Fruit fly (Drosophila melanogaster) whole organism, embryonic: Measurements from ENCODE around the gene CG31176.

Experiments
- Bgb ChIP-seq: fragments of 200-800 bp; sonication (Bioruptor generic); IDR thresholded peaks from 2 replicates; pipeline ENCODE4 v1.3.6; 2022; ENCODE audit warnings: missing biosample characterization, missing genetic modification characterization; ENCODE audit not compliant: partially characterized antibody
- CG10543 ChIP-seq: fragments of 200-800 bp; sonication (Bioruptor generic); optimal IDR thresholded peaks from 3 replicates; lab custom pipeline; 2017; ENCODE audit warnings: missing biosample characterization, mild to moderate bottlenecking, missing genetic modification characterization, moderate library complexity
- CG10654 ChIP-seq: fragments of 200-800 bp; sonication (Bioruptor generic); optimal IDR thresholded peaks from 2 replicates; lab custom pipeline; 2016; ENCODE audit warnings: missing biosample characterization, missing genetic modification characterization
- CG11085 ChIP-seq: fragments of 200-800 bp; sonication (Bioruptor generic); IDR thresholded peaks from 2 replicates; pipeline ENCODE4 v1.3.6; 2022; ENCODE audit warnings: missing biosample characterization, missing genetic modification characterization
- CG11456 ChIP-seq: fragments of 200-800 bp; sonication (Bioruptor generic); IDR thresholded peaks from 3 replicates; pipeline ENCODE4 v1.3.6; 2022; ENCODE audit warnings: missing biosample characterization, missing genetic modification characterization
- CG13287 ChIP-seq: fragments of 200-800 bp; sonication (Bioruptor generic); IDR thresholded peaks from 2 replicates; pipeline ENCODE4 v1.3.6; 2022; ENCODE audit warnings: missing biosample characterization, missing genetic modification characterization; ENCODE audit not compliant: partially characterized antibody
- CG15479 ChIP-seq: fragments of 200-800 bp; sonication (Bioruptor generic); optimal IDR thresholded peaks from 3 replicates; lab custom pipeline; 2019; ENCODE audit warnings: missing biosample characterization, mild to moderate bottlenecking, missing genetic modification characterization, moderate library complexity
- CG15514 ChIP-seq: fragments of 200-800 bp; sonication (Bioruptor generic); optimal IDR thresholded peaks from 3 replicates; lab custom pipeline; 2017; ENCODE audit warnings: missing biosample characterization, missing genetic modification characterization, mild to moderate bottlenecking, moderate library complexity, missing genetic modification reagents
- CG16813 ChIP-seq: fragments of 200-800 bp; sonication (Bioruptor generic); IDR thresholded peaks from 3 replicates; pipeline ENCODE4 v1.3.6; 2022; ENCODE audit warnings: missing biosample characterization, missing genetic modification characterization; ENCODE audit not compliant: partially characterized antibody
- CG17385 ChIP-seq: fragments of 200-800 bp; sonication (Bioruptor generic); optimal IDR thresholded peaks from 3 replicates; lab custom pipeline; 2018; ENCODE audit warnings: missing biosample characterization, mild to moderate bottlenecking, missing genetic modification characterization
- CG2120 ChIP-seq: fragments of 200-800 bp; sonication (Bioruptor generic); optimal IDR thresholded peaks from 3 replicates; lab custom pipeline; 2016; ENCODE audit warnings: missing biosample characterization, missing genetic modification characterization
- CG32767 ChIP-seq: fragments of 200-800 bp; sonication (Bioruptor generic); IDR thresholded peaks from 2 replicates; pipeline ENCODE4 v1.3.6; 2022; ENCODE audit warnings: missing biosample characterization, missing genetic modification characterization
- CG33557 ChIP-seq: fragments of 200-800 bp; sonication (Bioruptor generic); optimal IDR thresholded peaks from 2 replicates; lab custom pipeline; 2019; ENCODE audit warnings: missing biosample characterization, mild to moderate bottlenecking, missing genetic modification characterization, moderate library complexity
- CG4360 ChIP-seq: fragments of 200-800 bp; sonication (Bioruptor generic); IDR thresholded peaks from 2 replicates; pipeline ENCODE4 v1.3.6; 2022; ENCODE audit warnings: missing biosample characterization, missing genetic modification characterization
- CG6791 ChIP-seq: fragments of 200-800 bp; sonication (Bioruptor generic); IDR thresholded peaks from 3 replicates; pipeline ENCODE4 v1.3.6; 2022; ENCODE audit warnings: missing biosample characterization, missing genetic modification characterization; ENCODE audit not compliant: partially characterized antibody
- CG8924 ChIP-seq: fragments of 200-800 bp; optimal IDR thresholded peaks from 3 replicates; lab custom pipeline; 2019; ENCODE audit warnings: missing biosample characterization, mild to moderate bottlenecking, missing genetic modification characterization, moderate library complexity
- CG9932 ChIP-seq: fragments of 200-800 bp; sonication (Bioruptor generic); IDR thresholded peaks from 2 replicates; pipeline ENCODE4 v1.3.6; 2022; ENCODE audit warnings: missing biosample characterization, missing genetic modification characterization
- CTCF ChIP-seq: fragments of 200-800 bp; sonication (Bioruptor generic); optimal IDR thresholded peaks from 2 replicates; lab custom pipeline; 2017; ENCODE audit warnings: missing biosample characterization, mild to moderate bottlenecking, missing genetic modification characterization, moderate library complexity
- CrebB ChIP-seq: fragments of 200-800 bp; sonication (Bioruptor generic); optimal IDR thresholded peaks from 3 replicates; lab custom pipeline; 2018; ENCODE audit warnings: missing biosample characterization, mild to moderate bottlenecking, missing genetic modification characterization
- D19A ChIP-seq: fragments of 200-800 bp; optimal IDR thresholded peaks from 3 replicates; lab custom pipeline; 2019; ENCODE audit warnings: missing biosample characterization, mild to moderate bottlenecking, missing genetic modification characterization, moderate library complexity
- Dll ChIP-seq: fragments of 200-800 bp; sonication (Bioruptor generic); IDR thresholded peaks from 4 replicates; pipeline ENCODE4 v1.3.6; 2022; ENCODE audit warnings: missing biosample characterization, missing genetic modification characterization; ENCODE audit not compliant: partially characterized antibody
- Ets65A ChIP-seq: fragments of 200-800 bp; sonication (Bioruptor generic); peaks from one replicate; lab custom pipeline; 2016; ENCODE audit warnings: missing biosample characterization, missing genetic modification characterization
- Ets97D ChIP-seq: fragments of 200-800 bp; sonication (Bioruptor generic); optimal IDR thresholded peaks from 3 replicates; lab custom pipeline; 2016; ENCODE audit warnings: missing biosample characterization, missing genetic modification characterization
- Hmx ChIP-seq: fragments of 200-800 bp; sonication (Bioruptor generic); optimal IDR thresholded peaks from 2 replicates; lab custom pipeline; 2016; ENCODE audit warnings: missing biosample characterization, missing genetic modification characterization
- Lhr ChIP-seq: fragments of 200-800 bp; sonication (Bioruptor generic); optimal IDR thresholded peaks from 3 replicates; lab custom pipeline; 2017; ENCODE audit warnings: mild to moderate bottlenecking, missing biosample characterization, missing genetic modification reagents, missing genetic modification characterization
- MESR4 ChIP-seq: fragments of 200-800 bp; sonication (Bioruptor generic); optimal IDR thresholded peaks from 2 replicates; lab custom pipeline; 2018; ENCODE audit warnings: missing biosample characterization, mild to moderate bottlenecking, missing genetic modification characterization, moderate library complexity
- MTF-1 ChIP-seq: fragments of 200-800 bp; sonication (Bioruptor generic); optimal IDR thresholded peaks from 2 replicates; lab custom pipeline; 2018; ENCODE audit warnings: missing biosample characterization, mild to moderate bottlenecking, missing genetic modification characterization, borderline replicate concordance
- Nf-YB ChIP-seq: fragments of 200-800 bp; sonication (Bioruptor generic); optimal IDR thresholded peaks from 3 replicates; lab custom pipeline; 2019; ENCODE audit warnings: missing biosample characterization, mild to moderate bottlenecking, missing genetic modification characterization, moderate library complexity
- Pdp1 ChIP-seq, 2 experiments: fragments of 200-800 bp; sonication (Bioruptor generic); optimal IDR thresholded peaks; 3 replicates each; lab custom pipeline; 2016; ENCODE audit warnings: missing biosample characterization in 2 of 2, missing genetic modification characterization in 2 of 2, mild to moderate bottlenecking in 1 of 2, moderate library complexity in 1 of 2
- Scr ChIP-seq: fragments of 200-800 bp; sonication (Bioruptor generic); IDR thresholded peaks from 2 replicates; pipeline ENCODE4 v1.3.6; 2022; ENCODE audit warnings: missing biosample characterization, missing genetic modification characterization; ENCODE audit not compliant: partially characterized antibody
- Sry-δ ChIP-seq: fragments of 200-800 bp; sonication (Bioruptor generic); optimal IDR thresholded peaks from 2 replicates; lab custom pipeline; 2016; ENCODE audit warnings: missing biosample characterization, missing genetic modification characterization
- bigmax ChIP-seq: fragments of 200-800 bp; sonication (Bioruptor generic); optimal IDR thresholded peaks from 2 replicates; lab custom pipeline; 2018; ENCODE audit warnings: missing biosample characterization, mild to moderate bottlenecking, missing genetic modification characterization
- bsh ChIP-seq, 2 experiments: fragments of 200-800 bp; sonication (Bioruptor generic); optimal IDR thresholded peaks; 2 replicates each; lab custom pipeline; 2017 to 2018; ENCODE audit warnings: mild to moderate bottlenecking in 2 of 2, missing biosample characterization in 2 of 2, missing genetic modification characterization in 2 of 2, moderate library complexity in 1 of 2
- cg ChIP-seq: fragments of 200-800 bp; sonication (Bioruptor generic); optimal IDR thresholded peaks from 3 replicates; lab custom pipeline; 2019; ENCODE audit warnings: missing biosample characterization, mild to moderate bottlenecking, missing genetic modification characterization, moderate library complexity
- chinmo ChIP-seq: fragments of 200-800 bp; sonication (Bioruptor generic); IDR thresholded peaks from 4 replicates; pipeline ENCODE4 v1.3.6; 2022; ENCODE audit warnings: missing biosample characterization, missing genetic modification characterization; ENCODE audit not compliant: partially characterized antibody
- danr ChIP-seq: fragments of 200-800 bp; sonication (Bioruptor generic); IDR thresholded peaks from 2 replicates; pipeline ENCODE4 v1.3.6; 2022; ENCODE audit warnings: missing biosample characterization, missing genetic modification characterization
- fd102C ChIP-seq: fragments of 200-800 bp; sonication (Bioruptor generic); optimal IDR thresholded peaks from 2 replicates; lab custom pipeline; 2018; ENCODE audit warnings: missing biosample characterization, mild to moderate bottlenecking, missing genetic modification characterization, moderate library complexity
- gsb-n ChIP-seq: fragments of 200-800 bp; sonication (Bioruptor generic); optimal IDR thresholded peaks from 3 replicates; lab custom pipeline; 2018; ENCODE audit warnings: missing biosample characterization, mild to moderate bottlenecking, missing genetic modification characterization
- lilli ChIP-seq: fragments of 200-800 bp; sonication (Bioruptor generic); optimal IDR thresholded peaks from 3 replicates; lab custom pipeline; 2016; ENCODE audit warnings: missing biosample characterization, missing genetic modification characterization
- pfk ChIP-seq: fragments of 200-800 bp; sonication (Bioruptor generic); optimal IDR thresholded peaks from 2 replicates; lab custom pipeline; 2018; ENCODE audit warnings: missing biosample characterization, mild to moderate bottlenecking, missing genetic modification characterization, moderate library complexity
- pzg ChIP-seq: fragments of 200-800 bp; sonication (Bioruptor generic); optimal IDR thresholded peaks from 3 replicates; lab custom pipeline; 2018; ENCODE audit warnings: missing biosample characterization, mild to moderate bottlenecking, missing genetic modification characterization, moderate library complexity
- sima ChIP-seq: fragments of 200-800 bp; sonication (Bioruptor generic); optimal IDR thresholded peaks from 2 replicates; lab custom pipeline; 2016; ENCODE audit warnings: missing biosample characterization, missing genetic modification characterization
- sisA ChIP-seq: fragments of 200-800 bp; sonication (Bioruptor generic); IDR thresholded peaks from 2 replicates; pipeline ENCODE4 v1.3.6; 2022; ENCODE audit warnings: missing biosample characterization, missing genetic modification characterization
- tll ChIP-seq, 2 experiments: fragments of 200-800 bp in 1 of 2; fragments of >200 bp in 1 of 2; sonication (Bioruptor generic) in 1 of 2; optimal IDR thresholded peaks; 2 replicates each; lab custom pipeline; 2017 to 2019; ENCODE audit warnings: missing biosample characterization in 2 of 2, missing genetic modification characterization in 2 of 2, mild to moderate bottlenecking in 1 of 2, moderate library complexity in 1 of 2
- tup ChIP-seq: fragments of 200-800 bp; sonication (Bioruptor generic); optimal IDR thresholded peaks from 2 replicates; lab custom pipeline; 2016; ENCODE audit warnings: missing biosample characterization, mild to moderate bottlenecking, missing genetic modification characterization, moderate library complexity
- unc-4 ChIP-seq: fragments of 200-800 bp; sonication (Bioruptor generic); IDR thresholded peaks from 2 replicates; pipeline ENCODE4 v1.3.6; 2022; ENCODE audit warnings: missing biosample characterization, missing genetic modification characterization; ENCODE audit not compliant: partially characterized antibody
- wek ChIP-seq: fragments of 200-800 bp; sonication (Bioruptor generic); optimal IDR thresholded peaks from 3 replicates; lab custom pipeline; 2018; ENCODE audit warnings: missing biosample characterization, mild to moderate bottlenecking, missing genetic modification characterization, moderate library complexity

Gene CG31176

DNA sequence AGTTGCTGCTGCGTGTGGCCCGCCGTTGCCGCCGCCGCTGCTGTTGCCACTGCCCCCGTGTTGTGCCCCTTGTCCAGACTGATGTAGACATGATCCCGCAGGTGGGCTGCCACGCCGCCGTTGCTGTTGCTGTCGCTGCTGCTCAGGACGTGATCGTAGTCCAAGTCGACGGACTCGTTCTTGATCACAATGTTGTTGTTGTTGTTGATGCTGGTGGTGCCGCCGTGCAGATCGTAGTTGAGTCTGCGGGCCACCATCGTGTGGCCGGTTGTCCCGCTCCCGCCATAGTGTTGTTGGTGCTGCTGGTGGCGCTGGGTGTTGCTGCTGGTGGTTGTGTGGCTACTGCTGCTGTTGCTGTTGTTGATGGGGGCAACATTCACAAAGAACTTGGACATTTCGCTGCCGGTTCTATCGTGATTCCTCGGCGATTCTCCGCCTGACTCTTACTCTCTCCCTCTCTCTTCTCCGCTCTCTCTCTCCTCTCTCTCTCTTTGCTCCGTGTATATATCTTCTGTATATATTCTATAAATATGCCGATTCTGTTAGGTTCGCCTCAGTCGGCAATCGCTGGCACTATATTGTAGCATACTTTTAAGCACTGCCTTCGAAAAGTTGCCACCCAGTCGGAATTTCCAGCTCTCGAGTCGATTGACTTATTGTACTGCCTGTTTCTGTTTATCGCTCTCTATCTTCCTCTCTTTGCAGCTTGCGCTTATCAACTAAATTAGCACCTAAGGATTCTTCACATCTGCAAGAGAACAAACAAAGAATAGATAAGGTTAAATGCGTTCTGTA lies 93.2 kb downstream of the CG31176 start (continued):
- TF ChIP-seq CG2120 (GFP tag; lab: Kevin White, UChicago) (peak; percentile 24), Sry-δ (peak; percentile 15), CG10543 (GFP tag; lab: Kevin White, UChicago) (peak; percentile 42), MESR4 (GFP tag; lab: Kevin White, UChicago) (peak; percentile 3), CG10654 (GFP tag; lab: Kevin White, UChicago) (no peak), CG16813 (peak; percentile 45; the same call in 1 of the 3 replicates), sima (GFP tag; lab: Kevin White, UChicago) (no peak), unc-4 (GFP tag; lab: Robert Waterston, UW) (peak; percentile 50), sisA (GFP tag; lab: Robert Waterston, UW) (no peak), Pdp1 (GFP tag; optimal IDR thresholded peaks at IDR 0.05; lab: Kevin White, UChicago) (peak in 1 of 2 experiments; percentile 33), CG15479 (GFP tag; lab: Kevin White, UChicago) (peak; percentile 60), danr (GFP tag; lab: Robert Waterston, UW) (no peak), CG6791 (GFP tag; lab: Robert Waterston, UW) (peak; percentile 51; the same call in 1 of the 3 replicates), cg (GFP tag; lab: Kevin White, UChicago) (peak; percentile 37), lilli (peak; percentile 22), CG11456 (no peak), CTCF (peak; percentile 62), chinmo (peak; percentile 92; the same call in 3 of the 4 replicates), Bgb (GFP tag; lab: Robert Waterston, UW) (peak; percentile 14; the same call in 1 of the 2 replicates), wek (GFP tag; lab: Kevin White, UChicago) (peak; percentile 17), tll (GFP tag; optimal IDR thresholded peaks at IDR 0.05; lab: Kevin White, UChicago) (peak in 1 of 2 experiments; percentile 57), CG4360 (peak; percentile 78), pzg (GFP tag; lab: Kevin White, UChicago) (peak; percentile 20), CG33557 (GFP tag; lab: Kevin White, UChicago) (peak; percentile 39), CG8924 (peak; percentile 24), CG17385 (GFP tag; lab: Kevin White, UChicago) (peak; percentile 32), gsb-n (tag; lab: Kevin White, UChicago) (no peak), bsh (GFP tag; optimal IDR thresholded peaks at IDR 0.05; lab: Kevin White, UChicago) (no peak), MTF-1 (GFP tag; lab: Kevin White, UChicago) (peak; percentile 19), Hmx (no peak), Scr (GFP tag; lab: Robert Waterston, UW) (no peak), CG13287 (GFP tag; lab: Robert Waterston, UW) (peak; percentile 71), Nf-YB (GFP tag; lab: Kevin White, UChicago) (peak; percentile 18), CG15514 (peak; percentile 15), CrebB (no peak), CG32767 (GFP tag; lab: Robert Waterston, UW) (peak; percentile 39; the same call in 1 of the 2 replicates), D19A (tag; lab: Kevin White, UChicago) (peak; percentile 24), tup (GFP tag; lab: Kevin White, UChicago) (no peak), pfk (GFP tag; lab: Kevin White, UChicago) (peak; percentile 0), CG9932 (GFP tag; lab: Robert Waterston, UW) (0 out of 2 replicates have a peak, but pooled peaks have one; percentile 16), bigmax (GFP tag; lab: Kevin White, UChicago) (peak; percentile 1), Lhr (peak; percentile 52), Ets65A (no peak), CG11085 (GFP tag; lab: Robert Waterston, UW) (no peak), fd102C (GFP tag; lab: Kevin White, UChicago) (no peak), Ets97D (GFP tag; lab: Kevin White, UChicago) (peak; percentile 24), Dll (GFP tag; lab: Robert Waterston, UW) (peak; percentile 55; the same call in 2 of the 4 replicates)
